Worm (Caenorhabditis elegans): ENCODE data around the gene T02G5.14.

T02G5.14 gene

DNA sequence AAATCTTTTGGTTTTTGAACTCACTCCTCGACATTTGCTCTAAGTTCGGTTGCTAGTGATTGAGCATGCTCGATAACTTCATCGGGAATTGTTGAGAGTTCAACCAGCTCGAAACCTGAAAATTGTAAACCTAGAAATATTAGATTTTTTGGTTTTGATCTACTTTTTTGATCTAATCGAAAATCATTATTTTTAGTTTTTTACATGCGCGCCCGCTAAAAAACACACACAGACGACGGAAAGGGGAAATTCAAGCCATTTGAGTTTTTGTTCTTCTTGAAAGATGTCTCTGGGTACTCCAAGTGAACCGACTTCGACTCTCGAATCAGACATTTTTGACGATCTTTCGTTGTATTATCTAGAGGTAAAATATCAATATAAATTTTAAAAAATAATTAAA is 18.7 kb upstream of the T02G5.14 start, which contains the start of gene nos-2:
TSS of gene nos-2 (plus strand) at position 228 of the 400 bp plus-strand sequence.
- TF ChIP-seq daf-12 (tag; optimal IDR thresholded peaks at IDR 0.05), result no peak
- no peak for TF ChIP-seq aly-2 (tag; optimal IDR thresholded peaks at IDR 0.05)
- no peak for TF ChIP-seq elt-3 (tag; optimal IDR thresholded peaks at IDR 0.05)
- TF ChIP-seq nhr-67 (tag; optimal IDR thresholded peaks at IDR 0.05), result no peak
- no peak for TF ChIP-seq fkh-2 (tag; optimal IDR thresholded peaks at IDR 0.05)
- TF ChIP-seq unc-62 (GFP tag; optimal IDR thresholded peaks at IDR 0.05), result no peak
- no peak for TF ChIP-seq unc-39 (tag; optimal IDR thresholded peaks at IDR 0.05)
- no peak for TF ChIP-seq nhr-77 (tag; optimal IDR thresholded peaks at IDR 0.05)
- TF ChIP-seq mdl-1 (tag; optimal IDR thresholded peaks at IDR 0.05), result no peak
- TF ChIP-seq snpc-4 (tag; optimal IDR thresholded peaks at IDR 0.05), result no peak
- no peak for TF ChIP-seq pqm-1 (tag; optimal IDR thresholded peaks at IDR 0.05)
- TF ChIP-seq fkh-10 (GFP tag; optimal IDR thresholded peaks at IDR 0.05), result no peak
- no peak for TF ChIP-seq ceh-28 (tag; optimal IDR thresholded peaks at IDR 0.05)
- TF ChIP-seq elt-1 (tag; optimal IDR thresholded peaks at IDR 0.05), result no peak
- TF ChIP-seq nhr-43 (tag; optimal IDR thresholded peaks at IDR 0.05; ENCODE audit: poor library complexity, severe bottlenecking), result no peak

DNA sequence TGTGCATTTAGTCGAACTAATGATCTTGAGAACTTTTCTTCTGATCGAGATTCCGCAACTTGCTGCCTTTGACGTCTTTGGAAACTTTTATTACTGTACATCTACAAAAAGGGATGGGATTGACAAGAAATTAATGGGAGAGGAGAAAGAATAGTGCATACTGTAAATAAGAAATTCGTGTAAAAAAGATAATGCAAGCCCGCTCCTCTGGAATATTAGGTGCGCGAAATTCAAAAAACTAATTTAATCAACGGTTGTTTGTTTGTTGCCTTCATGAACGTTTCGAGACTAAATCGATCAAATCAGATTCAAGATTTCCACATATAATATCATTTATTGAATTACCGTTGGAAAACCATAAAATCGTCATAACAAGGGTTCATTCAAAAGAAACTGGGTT is 14.3 kb upstream of the T02G5.14 start, which contains the start of gene him-14:
TSS of gene him-14 (minus strand) at position 101 of the 400 bp plus-strand sequence.
- no peak for TF ChIP-seq zag-1 (tag; optimal IDR thresholded peaks at IDR 0.05)
- no peak for TF ChIP-seq pqm-1 (tag; optimal IDR thresholded peaks at IDR 0.05)
- TF ChIP-seq fkh-10 (GFP tag; optimal IDR thresholded peaks at IDR 0.05), result no peak
- TF ChIP-seq lin-15B (tag; optimal IDR thresholded peaks at IDR 0.05), result no peak
- no peak for TF ChIP-seq mdl-1 (tag; optimal IDR thresholded peaks at IDR 0.05)

DNA sequence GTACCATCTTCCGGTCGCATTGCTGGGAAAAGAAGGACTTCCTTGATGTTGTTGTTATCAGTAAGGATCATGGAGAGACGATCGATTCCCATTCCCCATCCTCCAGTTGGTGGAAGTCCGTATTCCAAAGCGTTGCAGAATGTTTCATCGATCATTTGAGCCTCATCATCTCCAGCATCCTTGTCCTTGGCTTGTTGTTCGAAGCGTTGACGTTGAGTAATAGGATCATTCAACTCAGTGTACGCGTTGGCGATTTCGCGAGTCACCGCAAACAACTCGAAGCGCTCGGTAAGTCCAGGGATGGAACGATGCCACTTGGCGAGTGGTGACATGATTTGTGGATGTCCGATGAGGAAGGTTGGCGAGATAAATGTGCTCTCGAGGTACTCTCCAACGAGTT is 13.7 kb upstream of the T02G5.14 start:
- TF ChIP-seq elt-3 (tag; optimal IDR thresholded peaks at IDR 0.05) (no peak), skn-1 (tag; optimal IDR thresholded peaks at IDR 0.05) (no peak), zag-1 (tag; optimal IDR thresholded peaks at IDR 0.05) (no peak), daf-12 (tag; optimal IDR thresholded peaks at IDR 0.05) (no peak), nhr-12 (tag; optimal IDR thresholded peaks at IDR 0.05) (no peak), ceh-28 (tag; optimal IDR thresholded peaks at IDR 0.05) (no peak)

DNA sequence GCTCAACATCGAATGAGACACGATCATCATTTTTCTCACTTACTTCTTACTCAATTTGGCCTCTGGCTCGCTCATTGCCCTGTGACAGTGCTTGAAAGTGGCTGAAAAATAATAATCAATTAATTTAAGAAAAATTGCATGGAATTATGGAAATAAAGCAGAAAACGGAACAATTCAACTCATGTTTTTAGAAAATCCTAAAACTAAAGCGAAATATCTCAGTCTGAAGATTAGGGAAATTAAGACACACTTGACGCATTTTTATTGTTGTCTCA is 11.9 kb upstream of the T02G5.14 start, which contains the start of gene kars-1:
TSS of gene kars-1 (minus strand) at position 101 of the 275 bp plus-strand sequence.
- TF ChIP-seq lin-39 (tag; optimal IDR thresholded peaks at IDR 0.05), result no peak
- no peak for TF ChIP-seq sea-2 (GFP tag; optimal IDR thresholded peaks at IDR 0.05)
- TF ChIP-seq nhr-28 (tag; optimal IDR thresholded peaks at IDR 0.05), result no peak
- no peak for TF ChIP-seq fkh-10 (GFP tag; optimal IDR thresholded peaks at IDR 0.05)
- no peak for TF ChIP-seq daf-12 (tag; optimal IDR thresholded peaks at IDR 0.05)

DNA sequence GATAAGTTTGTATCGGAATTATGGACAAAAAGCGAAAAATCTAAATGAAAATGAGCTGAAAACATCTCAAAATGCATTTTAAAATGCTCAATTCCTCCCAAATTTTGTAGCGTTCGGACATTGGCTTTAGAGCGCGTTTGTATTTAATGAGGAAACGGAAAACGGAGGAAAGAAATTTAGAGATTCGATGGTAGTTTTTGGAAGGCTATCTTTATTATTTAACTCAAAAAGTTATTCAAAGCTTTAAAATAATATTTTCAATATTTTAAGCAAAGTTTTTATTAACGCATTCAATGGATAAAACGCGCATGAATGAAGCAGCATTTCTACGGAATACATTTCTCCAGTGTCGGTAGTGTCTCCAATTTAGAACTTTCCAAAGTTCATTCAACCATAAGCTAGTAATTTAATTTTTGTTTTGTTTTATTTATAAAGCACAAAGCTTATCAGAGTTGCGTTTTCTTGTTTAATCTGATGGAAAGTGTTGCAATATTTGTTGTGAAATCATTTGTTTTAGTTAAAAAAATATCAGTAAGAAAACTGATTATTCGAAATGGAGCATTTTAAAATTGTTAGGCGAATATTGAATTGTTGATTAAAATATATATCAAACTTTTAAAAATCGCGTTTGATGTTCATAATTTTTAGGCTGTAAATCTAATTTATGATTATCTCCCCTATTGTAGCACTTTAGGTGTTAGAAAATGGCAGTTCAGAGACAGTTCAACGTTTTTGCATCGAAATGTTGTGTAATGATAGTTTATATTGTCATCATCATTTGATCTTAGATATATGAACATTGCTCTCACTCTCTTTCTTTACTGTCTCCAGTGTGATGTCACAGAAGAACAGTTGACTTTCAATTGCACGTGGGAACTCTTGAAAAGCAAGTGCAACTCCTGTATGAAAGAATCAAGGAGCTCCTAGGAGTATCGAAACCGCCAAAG is 11.3 kb upstream of the T02G5.14 start:
- no peak for TF ChIP-seq unc-62 (GFP tag; optimal IDR thresholded peaks at IDR 0.05)
- TF ChIP-seq fkh-10 (GFP tag; optimal IDR thresholded peaks at IDR 0.05), result no peak
- TF ChIP-seq mml-1 (tag; optimal IDR thresholded peaks at IDR 0.05), result no peak
- no peak for TF ChIP-seq zag-1 (tag; optimal IDR thresholded peaks at IDR 0.05)
- TF ChIP-seq ceh-82 (tag; optimal IDR thresholded peaks at IDR 0.05), result no peak
- TF ChIP-seq ceh-28 (tag; optimal IDR thresholded peaks at IDR 0.05), result no peak
- no peak for TF ChIP-seq lin-39 (tag; optimal IDR thresholded peaks at IDR 0.05)
- TF ChIP-seq aly-2 (tag; optimal IDR thresholded peaks at IDR 0.05), result no peak
- TF ChIP-seq unc-39 (tag; optimal IDR thresholded peaks at IDR 0.05), result no peak
- TF ChIP-seq ceh-9 (tag; optimal IDR thresholded peaks at IDR 0.05), result no peak
- TF ChIP-seq nhr-11 (tag; optimal IDR thresholded peaks at IDR 0.05), result peak; percentile 86
- TF ChIP-seq ama-1 (optimal IDR thresholded peaks at IDR 0.05), result no peak
- no peak for TF ChIP-seq ztf-11 (tag; optimal IDR thresholded peaks at IDR 0.05)
- peak; percentile 39 for TF ChIP-seq nhr-25 (tag; optimal IDR thresholded peaks at IDR 0.05)
- peak; percentile 86 for TF ChIP-seq lin-15B (tag; optimal IDR thresholded peaks at IDR 0.05)
- peak; percentile 41 for TF ChIP-seq pqm-1 (tag; optimal IDR thresholded peaks at IDR 0.05)
- TF ChIP-seq skn-1 (tag; optimal IDR thresholded peaks at IDR 0.05), result peak; percentile 58
- TF ChIP-seq fos-1 (tag; optimal IDR thresholded peaks at IDR 0.05), result no peak
- no peak for TF ChIP-seq sea-2 (GFP tag; optimal IDR thresholded peaks at IDR 0.05)
- TF ChIP-seq elt-2 (tag; optimal IDR thresholded peaks at IDR 0.05), result peak; percentile 61
- no peak for TF ChIP-seq R02D3.7 (tag; optimal IDR thresholded peaks at IDR 0.05)
- no peak for TF ChIP-seq snpc-4 (tag; optimal IDR thresholded peaks at IDR 0.05)
- no peak for TF ChIP-seq eor-1 (tag; optimal IDR thresholded peaks at IDR 0.05)
- TF ChIP-seq nhr-12 (tag; optimal IDR thresholded peaks at IDR 0.05), result no peak
- no peak for TF ChIP-seq nhr-67 (tag; optimal IDR thresholded peaks at IDR 0.05)
- no peak for TF ChIP-seq nhr-28 (tag; optimal IDR thresholded peaks at IDR 0.05)
- TF ChIP-seq daf-12 (tag; optimal IDR thresholded peaks at IDR 0.05), result no peak
- TF ChIP-seq pha-4 (tag; optimal IDR thresholded peaks at IDR 0.05), result no peak
- TF ChIP-seq ztf-4 (tag; optimal IDR thresholded peaks at IDR 0.05), result no peak
- peak; percentile 1 for TF ChIP-seq jun-1 (tag; optimal IDR thresholded peaks at IDR 0.05)
- peak; percentile 59 for TF ChIP-seq nhr-23 (tag; optimal IDR thresholded peaks at IDR 0.05)
- no peak for TF ChIP-seq nhr-76 (tag; optimal IDR thresholded peaks at IDR 0.05)
- no peak for TF ChIP-seq ZK546.5 (tag; optimal IDR thresholded peaks at IDR 0.05)
- peak; percentile 62 for TF ChIP-seq nfya-1 (tag; optimal IDR thresholded peaks at IDR 0.05; ENCODE audit: insufficient read depth)
- TF ChIP-seq egl-27 (tag; optimal IDR thresholded peaks at IDR 0.05), result no peak
